Worm (Caenorhabditis elegans) whole organism, late embryonic: Measurements from ENCODE around the gene C44B9.3.

ENCODE experiments used
- C08G9.2 ChIP-seq: sonication (generic microtip); optimal IDR thresholded peaks from 2 replicates; lab custom pipeline; 2016; ENCODE audit warnings: mild to moderate bottlenecking, missing genetic modification characterization, moderate library complexity, missing compliant biosample characterization
- F13H6.1 ChIP-seq: sonication (generic microtip); optimal IDR thresholded peaks from 2 replicates; lab custom pipeline; 2016; ENCODE audit warnings: missing genetic modification characterization, missing compliant biosample characterization
- K09A11.1 ChIP-seq: sonication (generic microtip); optimal IDR thresholded peaks from 2 replicates; lab custom pipeline; 2017; ENCODE audit warnings: antibody characterized with exemption, mild to moderate bottlenecking, missing genetic modification characterization, missing compliant biosample characterization; ENCODE audit not compliant: insufficient read depth
- T23F11.4 ChIP-seq: fragments of 200-800 bp; sonication (Bioruptor generic); optimal IDR thresholded peaks from 2 replicates; lab custom pipeline; 2018; ENCODE audit warnings: mild to moderate bottlenecking, missing genetic modification characterization, missing compliant biosample characterization
- Y22D7AL.16 ChIP-seq: sonication (generic microtip); optimal IDR thresholded peaks from 2 replicates; lab custom pipeline; 2016; ENCODE audit warnings: missing genetic modification characterization, missing compliant biosample characterization
- ceh-14 ChIP-seq: sonication (generic microtip); optimal IDR thresholded peaks from 2 replicates; lab custom pipeline; 2016; ENCODE audit warnings: missing genotype, missing genetic modification characterization, missing compliant biosample characterization
- ceh-18 ChIP-seq: sonication (generic microtip); optimal IDR thresholded peaks from 2 replicates; lab custom pipeline; 2016; ENCODE audit warnings: missing genetic modification characterization, missing compliant biosample characterization
- ceh-30 ChIP-seq: fragments of 150-350 bp; optimal IDR thresholded peaks from 2 replicates; lab custom pipeline; 2014; ENCODE audit warnings: missing biosample characterization, missing genetic modification characterization
- ceh-31 ChIP-seq: sonication (generic microtip); optimal IDR thresholded peaks from 2 replicates; lab custom pipeline; 2016; ENCODE audit warnings: missing genetic modification characterization, missing compliant biosample characterization
- ceh-34 ChIP-seq: sonication (generic microtip); optimal IDR thresholded peaks from 2 replicates; lab custom pipeline; 2016; ENCODE audit warnings: mild to moderate bottlenecking, missing genetic modification characterization, missing compliant biosample characterization
- ceh-45 ChIP-seq: fragments of 200-800 bp; sonication (Bioruptor generic); IDR thresholded peaks from 2 replicates; pipeline ENCODE4 v1.3.6; 2022; ENCODE audit warnings: missing genetic modification reagents, missing genetic modification characterization, missing compliant biosample characterization
- ceh-6 ChIP-seq: fragments of 200-800 bp; sonication (Bioruptor generic); optimal IDR thresholded peaks from 2 replicates; lab custom pipeline; 2018; ENCODE audit warnings: mild to moderate bottlenecking, missing genetic modification characterization, missing compliant biosample characterization
- ceh-9 ChIP-seq: sonication (generic microtip); optimal IDR thresholded peaks from 2 replicates; lab custom pipeline; 2016; ENCODE audit warnings: mild to moderate bottlenecking, missing genetic modification characterization, inconsistent platforms, missing compliant biosample characterization
- dmd-4 ChIP-seq: sonication (generic microtip); optimal IDR thresholded peaks from 2 replicates; lab custom pipeline; 2016; ENCODE audit warnings: borderline replicate concordance, missing genetic modification characterization, missing compliant biosample characterization
- elt-2 ChIP-seq: sonication (generic microtip); optimal IDR thresholded peaks from 2 replicates; lab custom pipeline; 2016; ENCODE audit warnings: missing genetic modification reagents, missing genetic modification characterization, missing compliant biosample characterization
- ets-4 ChIP-seq: sonication (generic microtip); optimal IDR thresholded peaks from 2 replicates; lab custom pipeline; 2016; ENCODE audit warnings: missing genetic modification characterization, missing compliant biosample characterization
- fax-1 ChIP-seq: sonication (generic microtip); optimal IDR thresholded peaks from 2 replicates; lab custom pipeline; 2016; ENCODE audit warnings: missing genotype, missing genetic modification characterization, missing compliant biosample characterization
- fkh-6 ChIP-seq: sonication (generic microtip); optimal IDR thresholded peaks from 2 replicates; lab custom pipeline; 2016; ENCODE audit warnings: missing genetic modification characterization, missing compliant biosample characterization
- gmeb-2 ChIP-seq: sonication (generic microtip); optimal IDR thresholded peaks from 2 replicates; lab custom pipeline; 2016; ENCODE audit warnings: missing genetic modification characterization, inconsistent platforms, missing compliant biosample characterization
- hlh-30 ChIP-seq: sonication (generic microtip); optimal IDR thresholded peaks from 2 replicates; lab custom pipeline; 2017; ENCODE audit warnings: antibody characterized with exemption, missing genetic modification characterization, missing compliant biosample characterization; ENCODE audit not compliant: insufficient read depth
- hlh-6 ChIP-seq: sonication (generic microtip); optimal IDR thresholded peaks from 2 replicates; lab custom pipeline; 2016; ENCODE audit warnings: missing genotype, missing genetic modification characterization, missing compliant biosample characterization
- hlh-8 ChIP-seq: sonication (generic microtip); optimal IDR thresholded peaks from 2 replicates; lab custom pipeline; 2016; ENCODE audit warnings: missing genotype, missing genetic modification characterization, missing compliant biosample characterization
- madf-2 ChIP-seq: sonication (generic microtip); optimal IDR thresholded peaks from 2 replicates; lab custom pipeline; 2017; ENCODE audit warnings: missing genetic modification characterization, missing compliant biosample characterization
- mec-3 ChIP-seq: sonication (generic microtip); optimal IDR thresholded peaks from 2 replicates; lab custom pipeline; 2016; ENCODE audit warnings: borderline replicate concordance, missing genetic modification characterization, missing compliant biosample characterization
- nfya-1 ChIP-seq: sonication (generic microtip); optimal IDR thresholded peaks from 2 replicates; lab custom pipeline; 2017; ENCODE audit warnings: missing genetic modification characterization, mild to moderate bottlenecking, missing compliant biosample characterization, antibody characterized with exemption, moderate library complexity
- nhr-11 ChIP-seq: fragments of 150-350 bp; optimal IDR thresholded peaks from 2 replicates; lab custom pipeline; 2014; ENCODE audit warnings: missing biosample characterization, missing genetic modification characterization
- pax-1 ChIP-seq: fragments of 150-350 bp; optimal IDR thresholded peaks from 2 replicates; lab custom pipeline; 2014; ENCODE audit warnings: missing biosample characterization, missing genetic modification characterization
- pha-2 ChIP-seq: sonication (generic microtip); optimal IDR thresholded peaks from 2 replicates; lab custom pipeline; 2017; ENCODE audit warnings: mild to moderate bottlenecking, missing genetic modification characterization, missing compliant biosample characterization
- pha-4 ChIP-seq: fragments of 150-350 bp; optimal IDR thresholded peaks from 2 replicates; lab custom pipeline; 2018; ENCODE audit warnings: missing biosample characterization, missing genetic modification reagents, missing genetic modification characterization
- pros-1 ChIP-seq: fragments of 150-350 bp; optimal IDR thresholded peaks from 2 replicates; lab custom pipeline; 2014; ENCODE audit warnings: missing biosample characterization, missing genetic modification reagents, missing genetic modification characterization
- rnt-1 ChIP-seq: sonication (generic microtip); optimal IDR thresholded peaks from 2 replicates; lab custom pipeline; 2016; ENCODE audit warnings: missing genetic modification characterization, missing compliant biosample characterization
- sox-2 ChIP-seq: fragments of 200-800 bp; sonication (Bioruptor generic); IDR thresholded peaks from 2 replicates; pipeline ENCODE4 v1.3.6; 2022; ENCODE audit warnings: missing genetic modification reagents, missing genetic modification characterization, missing compliant biosample characterization
- tbx-2 ChIP-seq: sonication (generic microtip); optimal IDR thresholded peaks from 2 replicates; lab custom pipeline; 2016; ENCODE audit warnings: missing genetic modification characterization, missing compliant biosample characterization
- tbx-7 ChIP-seq: sonication (generic microtip); optimal IDR thresholded peaks from 2 replicates; lab custom pipeline; 2016; ENCODE audit warnings: missing genotype, missing genetic modification characterization, missing compliant biosample characterization
- unc-55 ChIP-seq: sonication (generic microtip); optimal IDR thresholded peaks from 2 replicates; lab custom pipeline; 2017; ENCODE audit warnings: missing biosample characterization, missing genetic modification reagents, missing genetic modification characterization
- unc-86 ChIP-seq: sonication (generic microtip); optimal IDR thresholded peaks from 2 replicates; lab custom pipeline; 2016; ENCODE audit warnings: missing genetic modification characterization, missing compliant biosample characterization

Gene C44B9.3

DNA sequence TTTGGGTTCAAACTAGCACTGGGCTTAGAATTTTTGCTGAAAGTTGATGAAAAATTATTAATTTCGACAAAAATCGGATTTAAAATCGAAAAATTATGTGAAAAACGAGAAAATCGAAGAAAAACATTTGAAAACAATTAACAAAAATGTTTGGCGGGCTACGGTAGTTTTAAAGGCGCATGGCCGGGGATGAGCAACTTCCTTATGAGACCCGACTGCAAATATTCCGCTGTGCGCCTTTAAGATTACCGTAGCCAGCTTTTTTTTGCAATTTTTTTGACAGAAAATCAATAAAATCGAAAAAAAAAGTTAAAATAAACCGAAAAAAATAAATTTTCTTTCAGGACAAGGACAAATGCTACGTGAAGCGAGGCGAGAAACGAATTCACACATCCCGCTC is 2.4 kb downstream of the C44B9.3 start:
- TF ChIP-seq ceh-30 (tag; lab: Kevin White, UChicago) (no peak), tbx-2 (tag; lab: Kevin White, UChicago) (no peak), unc-55 (GFP tag; lab: Kevin White, UChicago) (no peak), ceh-34 (tag; lab: Kevin White, UChicago) (no peak), nhr-11 (tag; lab: Kevin White, UChicago) (no peak), unc-86 (no peak), pros-1 (tag; lab: Kevin White, UChicago) (no peak), madf-2 (tag; lab: Kevin White, UChicago) (no peak), ceh-31 (tag; lab: Kevin White, UChicago) (no peak), C08G9.2 (tag; lab: Kevin White, UChicago) (no peak), sox-2 (GFP tag; lab: Robert Waterston, UW) (no peak), gmeb-2 (tag; lab: Kevin White, UChicago) (no peak)

DNA sequence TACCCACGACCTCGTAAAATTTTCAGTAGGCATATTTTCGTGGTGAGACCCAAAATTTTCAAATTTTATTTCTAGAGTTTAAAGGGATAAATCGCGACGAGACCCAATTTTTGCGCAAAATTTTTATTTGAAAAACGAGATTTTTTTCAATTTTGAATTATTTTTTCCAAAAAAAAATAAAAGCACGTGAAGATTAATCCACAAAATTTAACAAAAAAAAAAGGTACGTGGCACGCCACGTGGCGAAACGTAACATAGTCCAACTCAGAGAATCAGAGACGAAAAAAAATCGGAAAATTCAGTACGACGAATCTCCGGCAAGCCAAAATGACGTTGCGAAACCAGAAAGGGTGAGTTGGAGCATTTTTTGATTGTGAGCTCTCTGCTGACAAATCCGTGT is 4.9 kb downstream of the C44B9.3 start, which contains the start of gene C44B9.2:
C44B9.2 (plus strand) TSS at position 301 of the 400 bp plus-strand sequence.
- TF ChIP-seq gmeb-2 (tag; lab: Kevin White, UChicago) = no peak
- no peak for TF ChIP-seq ceh-45 (GFP tag; lab: Robert Waterston, UW)
- no peak for TF ChIP-seq sox-2 (GFP tag; lab: Robert Waterston, UW)
- no peak for TF ChIP-seq rnt-1 (tag; lab: Kevin White, UChicago)
- no peak for TF ChIP-seq dmd-4 (tag; lab: Kevin White, UChicago)
- no peak for TF ChIP-seq tbx-7 (tag; lab: Kevin White, UChicago)
- TF ChIP-seq ceh-34 (tag; lab: Kevin White, UChicago) = no peak
- no peak for TF ChIP-seq ceh-31 (tag; lab: Kevin White, UChicago)
- TF ChIP-seq hlh-8 (tag; lab: Kevin White, UChicago) = no peak
- TF ChIP-seq hlh-30 (tag; lab: Kevin White, UChicago) = no peak
- no peak for TF ChIP-seq hlh-6
- no peak for TF ChIP-seq fkh-6 (tag; lab: Kevin White, UChicago)
- no peak for TF ChIP-seq nfya-1 (tag; lab: Kevin White, UChicago)
- no peak for TF ChIP-seq ceh-18 (tag; lab: Kevin White, UChicago)
- TF ChIP-seq pha-2 (tag; lab: Kevin White, UChicago) = no peak
- no peak for TF ChIP-seq pax-1 (tag; lab: Kevin White, UChicago)
- TF ChIP-seq, all 69 proteins: peak for 0

- no peak for TF ChIP-seq ceh-14 (tag; lab: Kevin White, UChicago)
- no peak for TF ChIP-seq ceh-30 (tag; lab: Kevin White, UChicago)
- TF ChIP-seq hlh-8 (tag; lab: Kevin White, UChicago) = no peak
- TF ChIP-seq fax-1 (tag; lab: Kevin White, UChicago) = no peak
- no peak for TF ChIP-seq ceh-9 (tag; lab: Kevin White, UChicago)
- TF ChIP-seq ceh-18 (tag; lab: Kevin White, UChicago) = no peak
- no peak for TF ChIP-seq elt-2 (tag; lab: Kevin White, UChicago)
- TF ChIP-seq ceh-6 = no peak
- no peak for TF ChIP-seq Y22D7AL.16 (tag; lab: Kevin White, UChicago)
- no peak for TF ChIP-seq mec-3 (tag; lab: Kevin White, UChicago)
- no peak for TF ChIP-seq F13H6.1
- no peak for TF ChIP-seq ets-4
- no peak for TF ChIP-seq pha-4 (tag; lab: Kevin White, UChicago)
- no peak for TF ChIP-seq K09A11.1 (tag; lab: Kevin White, UChicago)
- TF ChIP-seq C08G9.2 (tag; lab: Kevin White, UChicago) = no peak
- TF ChIP-seq, all 69 proteins: peak for 0
These were observed 9.2 kb downstream of the C44B9.3 start for ce11 chrIII:10870814-10871213.

ce11 chrIII:10870161-10870560 is 9.8 kb downstream of the C44B9.3 start:
- TF ChIP-seq ceh-14 (tag; lab: Kevin White, UChicago) = no peak
- TF ChIP-seq T23F11.4 (GFP tag; lab: Kevin White, UChicago) = no peak
- TF ChIP-seq, all 69 proteins: peak for 0
